Fruit fly (Drosophila melanogaster) whole organism, embryonic: ENCODE results near the gene Cep164.

Experiments
- ATbp ChIP-seq: fragments of 200-800 bp; sonication (Bioruptor generic); optimal IDR thresholded peaks from 2 replicates; lab custom pipeline; 2017; ENCODE audit warnings: missing biosample characterization, mild to moderate bottlenecking, missing genetic modification characterization, missing genetic modification reagents
- Abd-B ChIP-seq: fragments of 200-800 bp; sonication (Bioruptor generic); optimal IDR thresholded peaks from 2 replicates; lab custom pipeline; 2018; ENCODE audit warnings: missing biosample characterization, mild to moderate bottlenecking, missing genetic modification characterization, moderate library complexity
- Ada2b ChIP-seq: fragments of 200-800 bp; sonication (Bioruptor generic); IDR thresholded peaks from 2 replicates; pipeline ENCODE4 v1.3.6; 2022; ENCODE audit warnings: missing biosample characterization, missing genetic modification characterization
- B-H1 ChIP-seq: fragments of 200-800 bp; sonication (Bioruptor generic); IDR thresholded peaks from 3 replicates; pipeline ENCODE4 v1.3.6; 2022; ENCODE audit warnings: missing biosample characterization, missing genetic modification characterization
- Bgb ChIP-seq: fragments of 200-800 bp; sonication (Bioruptor generic); IDR thresholded peaks from 2 replicates; pipeline ENCODE4 v1.3.6; 2022; ENCODE audit warnings: missing biosample characterization, missing genetic modification characterization; ENCODE audit not compliant: partially characterized antibody
- CG11247 ChIP-seq: fragments of 200-800 bp; sonication (Bioruptor generic); IDR thresholded peaks from 2 replicates; pipeline ENCODE4 v1.3.6; 2022; ENCODE audit warnings: missing biosample characterization, missing genetic modification characterization
- CG12219 ChIP-seq: fragments of 200-800 bp; sonication (Bioruptor generic); optimal IDR thresholded peaks from 3 replicates; lab custom pipeline; 2018; ENCODE audit warnings: missing biosample characterization, mild to moderate bottlenecking, missing genetic modification characterization
- CG12391 ChIP-seq: fragments of 200-800 bp; sonication (Bioruptor generic); optimal IDR thresholded peaks from 3 replicates; lab custom pipeline; 2018; ENCODE audit warnings: missing biosample characterization, mild to moderate bottlenecking, missing genetic modification characterization, moderate library complexity
- CG12744 ChIP-seq: fragments of 200-800 bp; sonication (Bioruptor generic); optimal IDR thresholded peaks from 2 replicates; lab custom pipeline; 2016; ENCODE audit warnings: missing biosample characterization, missing genetic modification characterization
- CG13624 ChIP-seq: fragments of 200-800 bp; sonication (Bioruptor generic); optimal IDR thresholded peaks from 2 replicates; lab custom pipeline; 2016; ENCODE audit warnings: missing biosample characterization, missing genetic modification characterization
- CG1529 ChIP-seq: fragments of 200-800 bp; sonication (Bioruptor generic); optimal IDR thresholded peaks from 3 replicates; lab custom pipeline; 2018; ENCODE audit warnings: missing biosample characterization, missing genetic modification characterization
- CG3281 ChIP-seq: fragments of 200-800 bp; sonication (Bioruptor generic); optimal IDR thresholded peaks from 3 replicates; lab custom pipeline; 2017; ENCODE audit warnings: missing biosample characterization, mild to moderate bottlenecking, missing genetic modification characterization
- CG6254 ChIP-seq: fragments of 200-800 bp; sonication (Bioruptor generic); optimal IDR thresholded peaks from 3 replicates; lab custom pipeline; 2017; ENCODE audit warnings: mild to moderate bottlenecking, missing biosample characterization, missing genetic modification reagents, missing genetic modification characterization
- CG8281 ChIP-seq: fragments of 200-800 bp; sonication (Bioruptor generic); optimal IDR thresholded peaks from 2 replicates; lab custom pipeline; 2018; ENCODE audit warnings: missing biosample characterization, mild to moderate bottlenecking, missing genetic modification characterization, moderate library complexity
- CoRest ChIP-seq: fragments of 200-800 bp; sonication (Bioruptor generic); optimal IDR thresholded peaks from 3 replicates; lab custom pipeline; 2018; ENCODE audit warnings: missing biosample characterization, mild to moderate bottlenecking, missing genetic modification characterization, moderate library complexity
- D ChIP-seq, 2 experiments: fragments of 200-800 bp in 1 of 2; fragments of >200 bp in 1 of 2; sonication (Bioruptor generic) in 1 of 2; optimal IDR thresholded peaks; 2 replicates in 1 of 2; 3 replicates in 1 of 2; lab custom pipeline; 2017; ENCODE audit warnings: mild to moderate bottlenecking in 1 of 2, missing biosample characterization in 1 of 2, missing genetic modification characterization in 1 of 2, missing genetic modification reagents in 1 of 2
- D19A ChIP-seq: fragments of 200-800 bp; optimal IDR thresholded peaks from 3 replicates; lab custom pipeline; 2019; ENCODE audit warnings: missing biosample characterization, mild to moderate bottlenecking, missing genetic modification characterization, moderate library complexity
- Doc3 ChIP-seq: fragments of 200-800 bp; sonication (Bioruptor generic); IDR thresholded peaks from 3 replicates; pipeline ENCODE4 v1.3.6; 2022; ENCODE audit warnings: missing biosample characterization, missing genetic modification characterization; ENCODE audit not compliant: partially characterized antibody
- H15 ChIP-seq: fragments of 200-800 bp; sonication (Bioruptor generic); IDR thresholded peaks from 3 replicates; pipeline ENCODE4 v1.3.6; 2022; ENCODE audit warnings: missing biosample characterization, missing genetic modification characterization
- Hmr ChIP-seq: fragments of 200-800 bp; sonication (Bioruptor generic); optimal IDR thresholded peaks from 3 replicates; lab custom pipeline; 2017; ENCODE audit warnings: mild to moderate bottlenecking, missing biosample characterization, missing genetic modification reagents, missing genetic modification characterization
- Hsf ChIP-seq: fragments of 200-800 bp; sonication (Bioruptor generic); optimal IDR thresholded peaks from 3 replicates; lab custom pipeline; 2016; ENCODE audit warnings: missing biosample characterization, missing genetic modification characterization
- Lhr ChIP-seq: fragments of 200-800 bp; sonication (Bioruptor generic); optimal IDR thresholded peaks from 3 replicates; lab custom pipeline; 2017; ENCODE audit warnings: mild to moderate bottlenecking, missing biosample characterization, missing genetic modification reagents, missing genetic modification characterization
- PHDP ChIP-seq: fragments of 200-800 bp; sonication (Bioruptor generic); optimal IDR thresholded peaks from 3 replicates; lab custom pipeline; 2018; ENCODE audit warnings: missing biosample characterization, mild to moderate bottlenecking, missing genetic modification characterization, moderate library complexity
- Usf ChIP-seq: fragments of 200-800 bp; sonication (Bioruptor generic); optimal IDR thresholded peaks from 2 replicates; lab custom pipeline; 2017; ENCODE audit warnings: missing genotype, missing biosample characterization, missing genetic modification characterization
- Xbp1 ChIP-seq: fragments of 200-800 bp; sonication (Bioruptor generic); optimal IDR thresholded peaks from 3 replicates; lab custom pipeline; 2016; ENCODE audit warnings: missing biosample characterization, mild to moderate bottlenecking, missing genetic modification characterization
- Xrp1 ChIP-seq: fragments of 200-800 bp; sonication (Bioruptor generic); IDR thresholded peaks from 2 replicates; pipeline ENCODE4 v1.3.6; 2022; ENCODE audit warnings: missing biosample characterization, missing genetic modification characterization
- YL-1 ChIP-seq: fragments of 200-800 bp; sonication (Bioruptor generic); optimal IDR thresholded peaks from 3 replicates; lab custom pipeline; 2017; ENCODE audit warnings: missing biosample characterization, mild to moderate bottlenecking, missing genetic modification characterization
- ap ChIP-seq: fragments of 200-800 bp; sonication (Bioruptor generic); IDR thresholded peaks from 2 replicates; pipeline ENCODE4 v1.3.6; 2022; ENCODE audit warnings: missing biosample characterization, missing genetic modification characterization
- bcd ChIP-seq: fragments of 200-800 bp; sonication (Bioruptor generic); optimal IDR thresholded peaks from 2 replicates; lab custom pipeline; 2017; ENCODE audit warnings: missing biosample characterization, mild to moderate bottlenecking, missing genetic modification characterization
- danr ChIP-seq: fragments of 200-800 bp; sonication (Bioruptor generic); IDR thresholded peaks from 2 replicates; pipeline ENCODE4 v1.3.6; 2022; ENCODE audit warnings: missing biosample characterization, missing genetic modification characterization
- dimm ChIP-seq: fragments of 200-800 bp; sonication (Bioruptor generic); IDR thresholded peaks from 2 replicates; pipeline ENCODE4 v1.3.6; 2022; ENCODE audit warnings: missing biosample characterization, missing genetic modification characterization
- dmrt99B ChIP-seq: fragments of 200-800 bp; sonication (Bioruptor generic); optimal IDR thresholded peaks from 2 replicates; lab custom pipeline; 2018; ENCODE audit warnings: missing biosample characterization, mild to moderate bottlenecking, missing genetic modification characterization, moderate library complexity
- dysf ChIP-seq: fragments of 200-800 bp; sonication (Bioruptor generic); IDR thresholded peaks from 3 replicates; pipeline ENCODE4 v1.3.6; 2022; ENCODE audit warnings: missing biosample characterization, missing genetic modification characterization
- fd3F ChIP-seq: fragments of 200-800 bp; sonication (Bioruptor generic); optimal IDR thresholded peaks from 2 replicates; lab custom pipeline; 2018; ENCODE audit warnings: missing biosample characterization, mild to moderate bottlenecking, missing genetic modification characterization, moderate library complexity
- grn ChIP-seq: fragments of 200-800 bp; sonication (Bioruptor generic); optimal IDR thresholded peaks from 3 replicates; lab custom pipeline; 2017; ENCODE audit warnings: missing biosample characterization, missing genetic modification characterization
- insv ChIP-seq, 2 experiments: fragments of 200-800 bp; sonication (Bioruptor generic); optimal IDR thresholded peaks; 3 replicates each; lab custom pipeline; 2016 to 2018; ENCODE audit warnings: missing biosample characterization in 2 of 2, missing genetic modification characterization in 2 of 2
- kah ChIP-seq: fragments of 200-800 bp; sonication (Bioruptor generic); optimal IDR thresholded peaks from 2 replicates; lab custom pipeline; 2018; ENCODE audit warnings: missing biosample characterization, mild to moderate bottlenecking, missing genetic modification characterization
- kay ChIP-seq: fragments of 200-800 bp; sonication (Bioruptor generic); optimal IDR thresholded peaks from 2 replicates; lab custom pipeline; 2016; ENCODE audit warnings: missing biosample characterization, missing genetic modification characterization
- lola ChIP-seq, 3 experiments: fragments of >200 bp in 2 of 3; fragments of 200-800 bp in 1 of 3; sonication (Bioruptor generic) in 1 of 3; optimal IDR thresholded peaks; 2 replicates each; lab custom pipeline; 2017 to 2019; ENCODE audit warnings: missing biosample characterization in 3 of 3, missing genetic modification characterization in 3 of 3, mild to moderate bottlenecking in 1 of 3, moderate library complexity in 1 of 3
- maf-S ChIP-seq: fragments of 200-800 bp; sonication (Bioruptor generic); optimal IDR thresholded peaks from 2 replicates; lab custom pipeline; 2016; ENCODE audit warnings: missing biosample characterization, missing genetic modification characterization
- otp ChIP-seq: fragments of 200-800 bp; sonication (Bioruptor generic); IDR thresholded peaks from 3 replicates; pipeline ENCODE4, ENCODE4 v1.3.6; 2022; ENCODE audit warnings: missing biosample characterization, missing genetic modification characterization
- pfk ChIP-seq: fragments of 200-800 bp; sonication (Bioruptor generic); optimal IDR thresholded peaks from 2 replicates; lab custom pipeline; 2018; ENCODE audit warnings: missing biosample characterization, mild to moderate bottlenecking, missing genetic modification characterization, moderate library complexity
- pho ChIP-seq: fragments of 200-800 bp; sonication (Bioruptor generic); optimal IDR thresholded peaks from 2 replicates; lab custom pipeline; 2016; ENCODE audit warnings: missing biosample characterization, missing genetic modification characterization
- salm ChIP-seq: fragments of 200-800 bp; sonication (Bioruptor generic); optimal IDR thresholded peaks from 2 replicates; lab custom pipeline; 2018; ENCODE audit warnings: missing biosample characterization, mild to moderate bottlenecking, missing genetic modification characterization
- slou ChIP-seq: fragments of 200-800 bp; sonication (Bioruptor generic); optimal IDR thresholded peaks from 3 replicates; lab custom pipeline; 2016; ENCODE audit warnings: missing biosample characterization, missing genetic modification characterization
- so ChIP-seq: fragments of 200-800 bp; sonication (Bioruptor generic); IDR thresholded peaks from 3 replicates; pipeline ENCODE4 v1.3.6; 2022; ENCODE audit warnings: missing biosample characterization, missing genetic modification characterization
- ssp ChIP-seq: fragments of 200-800 bp; sonication (Bioruptor generic); IDR thresholded peaks from 2 replicates; pipeline ENCODE4 v1.3.6; 2022; ENCODE audit warnings: missing biosample characterization, missing genetic modification characterization
- tna ChIP-seq: fragments of 200-800 bp; sonication (Bioruptor generic); IDR thresholded peaks from 2 replicates; pipeline ENCODE4 v1.3.6; 2022; ENCODE audit warnings: missing biosample characterization, missing genetic modification characterization; ENCODE audit not compliant: partially characterized antibody

Gene Cep164

DNA sequence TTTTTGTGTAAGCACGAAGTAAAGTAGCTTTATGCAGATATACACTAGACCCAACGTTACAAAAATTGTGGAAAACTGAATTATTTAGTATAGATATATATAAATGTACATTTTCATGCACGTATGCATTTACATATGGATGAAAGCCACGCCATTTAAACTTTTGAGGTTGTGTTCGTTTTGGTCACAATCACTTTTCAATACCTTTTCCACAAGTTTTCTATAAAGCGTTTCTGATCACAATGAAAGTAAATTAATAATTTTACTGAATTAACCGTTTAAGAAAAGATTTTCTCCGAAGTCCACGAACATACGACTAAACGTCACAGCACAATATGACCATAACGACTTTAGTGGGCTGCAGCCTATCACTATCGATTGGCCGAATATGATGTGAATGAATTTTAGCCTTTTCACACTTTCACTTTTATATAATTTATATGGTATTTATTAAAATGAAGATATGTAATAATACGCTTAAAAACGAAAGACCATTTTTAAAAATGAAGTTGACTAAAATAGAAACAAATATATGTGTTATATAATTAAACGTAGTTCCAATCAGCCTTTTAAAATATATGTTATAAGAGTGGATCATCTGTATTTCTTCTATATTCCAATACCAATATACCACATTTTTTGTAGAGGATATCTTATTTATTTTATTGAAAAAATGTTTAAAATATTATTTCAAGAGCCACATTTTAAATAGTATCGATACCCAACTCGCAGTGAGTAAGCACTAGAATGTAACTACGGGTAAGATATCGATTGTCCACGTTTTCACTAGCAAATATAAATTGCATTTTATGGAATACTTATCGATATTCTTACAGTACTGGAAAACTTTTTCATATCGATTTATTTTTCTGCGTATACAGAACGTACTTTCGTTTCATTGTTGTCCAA is 9.1 kb upstream of the Cep164 start, which contains the start of the genes CG46312, eIF5 and exd (continued):
- no peak for TF ChIP-seq ap (GFP tag; lab: Robert Waterston, UW)
- no peak for TF ChIP-seq B-H1 (GFP tag; lab: Robert Waterston, UW)
- TF ChIP-seq Abd-B (GFP tag; lab: Kevin White, UChicago) = no peak
- TF ChIP-seq CG1529 (GFP tag; lab: Kevin White, UChicago) = no peak
- no peak for TF ChIP-seq danr
- no peak for TF ChIP-seq grn (GFP tag; lab: Kevin White, UChicago)
- TF ChIP-seq dimm (GFP tag; lab: Robert Waterston, UW) = no peak
- no peak for TF ChIP-seq Hmr (GFP tag; lab: Kevin White, UChicago)
- TF ChIP-seq bcd = no peak
- TF ChIP-seq otp (GFP tag; lab: Robert Waterston, UW) = no peak
- TF ChIP-seq Doc3 = 0 out of 3 replicates have a peak, but pooled peaks have one; percentile 60
- no peak for TF ChIP-seq CG3281 (GFP tag; lab: Kevin White, UChicago)
- peak; percentile 52 for TF ChIP-seq CoRest (tag; lab: Kevin White, UChicago)
- no peak for TF ChIP-seq CG12744
- TF ChIP-seq Lhr (GFP tag; lab: Kevin White, UChicago) = no peak
- TF ChIP-seq CG6254 = no peak
- TF ChIP-seq D19A (tag; lab: Kevin White, UChicago) = peak; percentile 8
- TF ChIP-seq pfk (GFP tag; lab: Kevin White, UChicago) = no peak
- TF ChIP-seq lola (GFP tag; optimal IDR thresholded peaks at IDR 0.05; lab: Kevin White, UChicago) = peak in 1 of 3 experiments; percentile 16
- no peak for TF ChIP-seq D (optimal IDR thresholded peaks at IDR 0.05; lab: Kevin White, UChicago)
- TF ChIP-seq D (GFP tag; optimal IDR thresholded peaks at IDR 0.05; lab: Kevin White, UChicago) = no peak
- TF ChIP-seq H15 (GFP tag; lab: Robert Waterston, UW) = no peak
- no peak for TF ChIP-seq maf-S (GFP tag; lab: Kevin White, UChicago)
- TF ChIP-seq CG12391 = peak; percentile 53
- TF ChIP-seq pho = no peak
- TF ChIP-seq Xrp1 (GFP tag; lab: Robert Waterston, UW) = no peak
- no peak for TF ChIP-seq salm
- no peak for TF ChIP-seq Ada2b (GFP tag; lab: Robert Waterston, UW)
- TF ChIP-seq CG8281 = no peak
- no peak for TF ChIP-seq CG11247 (GFP tag; lab: Robert Waterston, UW)
- no peak for TF ChIP-seq so (GFP tag; lab: Robert Waterston, UW)
- TF ChIP-seq ATbp (GFP tag; lab: Kevin White, UChicago) = no peak
- no peak for TF ChIP-seq kay (GFP tag; lab: Kevin White, UChicago)
- no peak for TF ChIP-seq insv (GFP tag; optimal IDR thresholded peaks at IDR 0.05; lab: Kevin White, UChicago)
- no peak for TF ChIP-seq Xbp1 (GFP tag; lab: Kevin White, UChicago)
- TF ChIP-seq Bgb (GFP tag; lab: Robert Waterston, UW) = peak; percentile 80
- no peak for TF ChIP-seq slou (GFP tag; lab: Kevin White, UChicago)
- peak; percentile 77 for TF ChIP-seq tna
- TF ChIP-seq Hsf (GFP tag; lab: Kevin White, UChicago) = no peak
- no peak for TF ChIP-seq dysf (GFP tag; lab: Robert Waterston, UW)
- TF ChIP-seq ssp (GFP tag; lab: Robert Waterston, UW) = peak; percentile 83
- TF ChIP-seq YL-1 = no peak
- TF ChIP-seq fd3F (GFP tag; lab: Kevin White, UChicago) = no peak
- no peak for TF ChIP-seq CG13624 (GFP tag; lab: Kevin White, UChicago)
- no peak for TF ChIP-seq kah
- no peak for TF ChIP-seq dmrt99B (tag; lab: Kevin White, UChicago)
- no peak for TF ChIP-seq CG12219
- TF ChIP-seq PHDP (tag; lab: Kevin White, UChicago) = no peak
- no peak for TF ChIP-seq Usf (GFP tag; lab: Kevin White, UChicago)
